Worm (Caenorhabditis elegans) whole organism, mixed stage, embryonic: Measurements from ENCODE around the gene rog-1.

Source experiments
- M03D4.4 ChIP-seq: sonication (generic microtip); optimal IDR thresholded peaks from 2 replicates; lab custom pipeline; 2017; ENCODE audit warnings: mild to moderate bottlenecking, missing genetic modification characterization, missing compliant biosample characterization
- bed-3 ChIP-seq: fragments of 200-800 bp; sonication (Bioruptor generic); optimal IDR thresholded peaks from 3 replicates; lab custom pipeline; 2018; ENCODE audit warnings: mild to moderate bottlenecking, missing genetic modification characterization, moderate library complexity, missing compliant biosample characterization
- blmp-1 ChIP-seq: fragments of 150-350 bp; optimal IDR thresholded peaks from 2 replicates; lab custom pipeline; 2014; ENCODE audit warnings: missing biosample characterization, missing genetic modification characterization
- ceh-39 ChIP-seq: fragments of 150-350 bp; optimal IDR thresholded peaks from 2 replicates; lab custom pipeline; 2014; ENCODE audit warnings: missing biosample characterization, missing genetic modification characterization
- ceh-43 ChIP-seq: fragments of 200-800 bp; sonication (Bioruptor generic); optimal IDR thresholded peaks from 2 replicates; lab custom pipeline; 2018; ENCODE audit warnings: mild to moderate bottlenecking, missing genetic modification characterization, moderate library complexity, missing compliant biosample characterization
- ceh-83 ChIP-seq: fragments of 200-800 bp; sonication (Bioruptor generic); optimal IDR thresholded peaks from 2 replicates; lab custom pipeline; 2018; ENCODE audit warnings: mild to moderate bottlenecking, missing genetic modification characterization, missing compliant biosample characterization
- ces-1 ChIP-seq: fragments of 150-350 bp; optimal IDR thresholded peaks from 2 replicates; lab custom pipeline; 2014; ENCODE audit warnings: missing biosample characterization, missing genetic modification reagents, missing genetic modification characterization
- cnd-1 ChIP-seq: fragments of 200-800 bp; sonication (Bioruptor generic); optimal IDR thresholded peaks from 2 replicates; lab custom pipeline; 2018; ENCODE audit warnings: mild to moderate bottlenecking, missing genetic modification characterization, missing compliant biosample characterization
- drap-1 ChIP-seq: fragments of 200-800 bp; sonication (Bioruptor generic); optimal IDR thresholded peaks from 3 replicates; lab custom pipeline; 2018; ENCODE audit warnings: mild to moderate bottlenecking, missing genetic modification characterization, missing compliant biosample characterization
- elt-1 ChIP-seq: sonication (generic microtip); optimal IDR thresholded peaks from 2 replicates; lab custom pipeline; 2017; ENCODE audit warnings: missing genetic modification characterization, mild to moderate bottlenecking, missing compliant biosample characterization, antibody characterized with exemption, moderate library complexity, borderline replicate concordance; ENCODE audit not compliant: insufficient read depth
- elt-3 ChIP-seq: fragments of 150-350 bp; optimal IDR thresholded peaks from 2 replicates; lab custom pipeline; 2014; ENCODE audit warnings: missing biosample characterization, missing genetic modification characterization
- flh-1 ChIP-seq: fragments of 200-800 bp; sonication (Bioruptor generic); optimal IDR thresholded peaks from 2 replicates; lab custom pipeline; 2018; ENCODE audit warnings: mild to moderate bottlenecking, missing genetic modification characterization, moderate library complexity, missing compliant biosample characterization
- ham-2 ChIP-seq: fragments of 200-800 bp; sonication (Bioruptor generic); optimal IDR thresholded peaks from 2 replicates; lab custom pipeline; 2018; ENCODE audit warnings: mild to moderate bottlenecking, missing genetic modification characterization, missing compliant biosample characterization
- hlh-1 ChIP-seq: fragments of 150-350 bp; optimal IDR thresholded peaks from 2 replicates; lab custom pipeline; 2014; ENCODE audit warnings: missing biosample characterization, missing genetic modification reagents, missing genetic modification characterization
- lin-13 ChIP-seq: fragments of 150-350 bp; optimal IDR thresholded peaks from 2 replicates; lab custom pipeline; 2014; ENCODE audit warnings: missing biosample characterization, missing genetic modification characterization
- lin-32 ChIP-seq: fragments of 200-800 bp; sonication (Bioruptor generic); optimal IDR thresholded peaks from 2 replicates; lab custom pipeline; 2018; ENCODE audit warnings: mild to moderate bottlenecking, missing genetic modification characterization, missing compliant biosample characterization
- lsy-2 ChIP-seq: fragments of 150-350 bp; optimal IDR thresholded peaks from 2 replicates; lab custom pipeline; 2014; ENCODE audit warnings: missing biosample characterization, missing genetic modification characterization
- mab-5 ChIP-seq: fragments of 150-350 bp; optimal IDR thresholded peaks from 2 replicates; lab custom pipeline; 2014; ENCODE audit warnings: missing biosample characterization, missing genetic modification characterization
- mep-1 ChIP-seq: fragments of 150-350 bp; optimal IDR thresholded peaks from 2 replicates; lab custom pipeline; 2017; ENCODE audit warnings: missing biosample characterization, missing genetic modification reagents, missing genetic modification characterization, inconsistent platforms
- mls-2 ChIP-seq: sonication (generic microtip); optimal IDR thresholded peaks from 2 replicates; lab custom pipeline; 2016; ENCODE audit warnings: mild to moderate bottlenecking, missing genetic modification characterization, moderate library complexity, missing compliant biosample characterization
- nhr-12 ChIP-seq: fragments of 150-350 bp; optimal IDR thresholded peaks from 2 replicates; lab custom pipeline; 2014; ENCODE audit warnings: missing biosample characterization, missing genetic modification characterization
- nhr-2 ChIP-seq: fragments of 150-350 bp; optimal IDR thresholded peaks from 2 replicates; lab custom pipeline; 2014; ENCODE audit warnings: missing biosample characterization, missing genetic modification characterization
- nhr-237 ChIP-seq: fragments of 150-350 bp; optimal IDR thresholded peaks from 2 replicates; lab custom pipeline; 2014; ENCODE audit warnings: missing biosample characterization, missing genetic modification characterization
- nhr-28 ChIP-seq: fragments of 150-350 bp; optimal IDR thresholded peaks from 2 replicates; lab custom pipeline; 2014; ENCODE audit warnings: missing biosample characterization, missing genetic modification characterization
- nhr-76 ChIP-seq: sonication (generic microtip); optimal IDR thresholded peaks from 2 replicates; lab custom pipeline; 2017; ENCODE audit warnings: missing biosample characterization, missing genetic modification characterization
- pha-4 ChIP-seq: fragments of 150-350 bp; optimal IDR thresholded peaks from 2 replicates; lab custom pipeline; 2018; ENCODE audit warnings: missing biosample characterization, missing genetic modification reagents, missing genetic modification characterization
- sem-2 ChIP-seq: fragments of 200-800 bp; sonication (Bioruptor generic); optimal IDR thresholded peaks from 2 replicates; lab custom pipeline; 2018; ENCODE audit warnings: mild to moderate bottlenecking, missing genetic modification characterization, missing compliant biosample characterization
- snpc-4 ChIP-seq: fragments of 150-350 bp; optimal IDR thresholded peaks from 2 replicates; lab custom pipeline; 2014; ENCODE audit warnings: missing biosample characterization, missing genetic modification characterization
- sptf-1 ChIP-seq: sonication (generic microtip); optimal IDR thresholded peaks from 2 replicates; lab custom pipeline; 2017; ENCODE audit warnings: mild to moderate bottlenecking, missing genetic modification characterization, moderate library complexity, missing compliant biosample characterization
- tbx-8 ChIP-seq: fragments of 200-800 bp; sonication (Bioruptor generic); optimal IDR thresholded peaks from 2 replicates; lab custom pipeline; 2018; ENCODE audit warnings: mild to moderate bottlenecking, missing genetic modification characterization, moderate library complexity, missing compliant biosample characterization
- unc-120 ChIP-seq: sonication (generic microtip); optimal IDR thresholded peaks from 2 replicates; lab custom pipeline; 2017; ENCODE audit warnings: missing genetic modification characterization, missing compliant biosample characterization; ENCODE audit not compliant: poor library complexity, severe bottlenecking
- unc-62 ChIP-seq: fragments of 150-350 bp; optimal IDR thresholded peaks from 2 replicates; lab custom pipeline; 2014; ENCODE audit warnings: missing biosample characterization, missing genetic modification reagents, missing genetic modification characterization
- zip-8 ChIP-seq: fragments of 150-350 bp; optimal IDR thresholded peaks from 2 replicates; lab custom pipeline; 2014; ENCODE audit warnings: missing biosample characterization, missing genetic modification characterization

The rog-1 gene

ce11 chrII:1374889-1375288 is at the start of gene rog-1:
rog-1 (minus strand) TSS chrII:1374989.
- no peak for TF ChIP-seq blmp-1
- no peak for TF ChIP-seq zip-8
- no peak for TF ChIP-seq ces-1
- no peak for TF ChIP-seq flh-1
- no peak for TF ChIP-seq hlh-1 (tag; lab: Kevin White, UChicago)
- no peak for TF ChIP-seq lsy-2 (tag; lab: Kevin White, UChicago)
- no peak for TF ChIP-seq elt-1 (tag; lab: Kevin White, UChicago)
- no peak for TF ChIP-seq ham-2 (GFP tag; lab: Kevin White, UChicago)

- TF ChIP-seq flh-1 (no peak), lin-13 (tag; lab: Kevin White, UChicago) (no peak), ceh-43 (GFP tag; lab: Kevin White, UChicago) (no peak), bed-3 (GFP tag; lab: Kevin White, UChicago) (no peak), unc-120 (tag; lab: Kevin White, UChicago) (no peak), cnd-1 (no peak)
- TF ChIP-seq, all 35 proteins: peak for 0
Observed at ce11 chrII:1423660-1424059, 48.9 kb upstream of the rog-1 start, which contains the start of gene Y51H7C.10. Y51H7C.10 (minus strand) TSS chrII:1423760.

- TF ChIP-seq pha-4 (tag; lab: Kevin White, UChicago), result no peak
- no peak for TF ChIP-seq flh-1
- TF ChIP-seq unc-62, result no peak
- no peak for TF ChIP-seq hlh-1 (tag; lab: Kevin White, UChicago)
- no peak for TF ChIP-seq cnd-1
- no peak for TF ChIP-seq mls-2 (tag; lab: Kevin White, UChicago)
- no peak for TF ChIP-seq lin-32 (GFP tag; lab: Kevin White, UChicago)
- TF ChIP-seq nhr-28 (tag; lab: Kevin White, UChicago), result no peak
- no peak for TF ChIP-seq bed-3 (GFP tag; lab: Kevin White, UChicago)
- TF ChIP-seq lsy-2 (tag; lab: Kevin White, UChicago), result no peak
- no peak for TF ChIP-seq unc-120 (tag; lab: Kevin White, UChicago)
- no peak for TF ChIP-seq ceh-83 (GFP tag; lab: Kevin White, UChicago)
- no peak for TF ChIP-seq lin-13 (tag; lab: Kevin White, UChicago)
- TF ChIP-seq mep-1 (tag; lab: Kevin White, UChicago), result no peak
- TF ChIP-seq ham-2 (GFP tag; lab: Kevin White, UChicago), result no peak
- TF ChIP-seq, all 35 proteins: peak for 0
Observed at ce11 chrII:1420806-1421463, 46.1 kb upstream of the rog-1 start.

ce11 chrII:1419994-1420393 is 45.2 kb upstream of the rog-1 start:
- TF ChIP-seq cnd-1, result no peak
- TF ChIP-seq ceh-39, result no peak
- no peak for TF ChIP-seq mls-2 (tag; lab: Kevin White, UChicago)
- no peak for TF ChIP-seq unc-120 (tag; lab: Kevin White, UChicago)
- no peak for TF ChIP-seq drap-1
- TF ChIP-seq ces-1, result no peak
- no peak for TF ChIP-seq mep-1 (tag; lab: Kevin White, UChicago)
- TF ChIP-seq ceh-83 (GFP tag; lab: Kevin White, UChicago), result no peak
- no peak for TF ChIP-seq mab-5 (tag; lab: Kevin White, UChicago)
- TF ChIP-seq sem-2 (GFP tag; lab: Kevin White, UChicago), result no peak
- TF ChIP-seq bed-3 (GFP tag; lab: Kevin White, UChicago), result no peak
- TF ChIP-seq sptf-1 (tag; lab: Kevin White, UChicago), result no peak
- TF ChIP-seq nhr-28 (tag; lab: Kevin White, UChicago), result no peak
- TF ChIP-seq lin-32 (GFP tag; lab: Kevin White, UChicago), result no peak
- TF ChIP-seq hlh-1 (tag; lab: Kevin White, UChicago), result no peak
- no peak for TF ChIP-seq elt-3

ce11 chrII:1412359-1412907 is 37.6 kb upstream of the rog-1 start, which contains the start of gene alkb-1:
alkb-1 (plus strand) TSS chrII:1412409.
- TF ChIP-seq mls-2 (tag; lab: Kevin White, UChicago), result no peak
- TF ChIP-seq mep-1 (tag; lab: Kevin White, UChicago), result no peak
- TF ChIP-seq M03D4.4 (tag; lab: Kevin White, UChicago), result no peak
- TF ChIP-seq zip-8, result no peak
- no peak for TF ChIP-seq ceh-39
- TF ChIP-seq tbx-8 (GFP tag; lab: Kevin White, UChicago), result no peak
- TF ChIP-seq pha-4 (tag; lab: Kevin White, UChicago), result no peak
- TF ChIP-seq ceh-83 (GFP tag; lab: Kevin White, UChicago), result no peak
- TF ChIP-seq snpc-4 (tag; lab: Kevin White, UChicago), result no peak
- TF ChIP-seq nhr-2, result no peak
- TF ChIP-seq nhr-76 (tag; lab: Kevin White, UChicago), result no peak
- no peak for TF ChIP-seq sem-2 (GFP tag; lab: Kevin White, UChicago)
- no peak for TF ChIP-seq nhr-12
- no peak for TF ChIP-seq blmp-1
- TF ChIP-seq nhr-237 (tag; lab: Kevin White, UChicago), result no peak
- TF ChIP-seq cnd-1, result no peak
- no peak for TF ChIP-seq ceh-43 (GFP tag; lab: Kevin White, UChicago)
- TF ChIP-seq, all 35 proteins: peak for 0
